Fruit fly (Drosophila melanogaster) whole organism, adult: ENCODE data around the gene Ptpa.

ENCODE experiments used
- CG12768 ChIP-seq: fragments of 200-800 bp; sonication (Bioruptor generic); optimal IDR thresholded peaks from 2 replicates; lab custom pipeline; 2017; ENCODE audit warnings: missing biosample characterization, missing genetic modification characterization, mild to moderate bottlenecking, moderate library complexity, missing genetic modification reagents
- CG14711 ChIP-seq: fragments of 200-800 bp; sonication (Bioruptor generic); optimal IDR thresholded peaks from 2 replicates; lab custom pipeline; 2018; ENCODE audit warnings: missing biosample characterization, mild to moderate bottlenecking, missing genetic modification characterization, moderate library complexity
- CG1620 ChIP-seq: fragments of 200-800 bp; sonication (Bioruptor generic); optimal IDR thresholded peaks from 2 replicates; lab custom pipeline; 2016; ENCODE audit warnings: missing biosample characterization, missing genetic modification characterization
- CG33017 ChIP-seq: fragments of 200-800 bp; sonication (Bioruptor generic); optimal IDR thresholded peaks from 2 replicates; lab custom pipeline; 2018; ENCODE audit warnings: missing biosample characterization, mild to moderate bottlenecking, missing genetic modification characterization, moderate library complexity
- CG5204 ChIP-seq: fragments of 200-800 bp; sonication (Bioruptor generic); optimal IDR thresholded peaks from 2 replicates; lab custom pipeline; 2016; ENCODE audit warnings: missing biosample characterization, missing genetic modification characterization
- Clk ChIP-seq: fragments of 200-800 bp; sonication (Bioruptor generic); optimal IDR thresholded peaks from 2 replicates; lab custom pipeline; 2017; ENCODE audit warnings: missing biosample characterization, missing genetic modification characterization
- Hr96 ChIP-seq: fragments of 200-800 bp; sonication (Bioruptor generic); optimal IDR thresholded peaks from 2 replicates; lab custom pipeline; 2016; ENCODE audit warnings: missing biosample characterization, missing genetic modification characterization
- bab1 ChIP-seq: fragments of 200-800 bp; sonication (Bioruptor generic); optimal IDR thresholded peaks from 3 replicates; lab custom pipeline; 2019; ENCODE audit warnings: missing biosample characterization, mild to moderate bottlenecking, missing genetic modification characterization, moderate library complexity
- cic ChIP-seq: fragments of 200-800 bp; sonication (Bioruptor generic); optimal IDR thresholded peaks from 2 replicates; lab custom pipeline; 2017; ENCODE audit warnings: missing biosample characterization, mild to moderate bottlenecking, missing genetic modification characterization, moderate library complexity
- cnc ChIP-seq, 2 experiments: fragments of >200 bp; optimal IDR thresholded peaks; 2 replicates each; lab custom pipeline; 2017
- kay ChIP-seq: fragments of 200-800 bp; sonication (Bioruptor generic); peaks from one replicate; lab custom pipeline; 2016; ENCODE audit warnings: missing biosample characterization, missing genetic modification characterization, borderline replicate concordance
- ovo ChIP-seq: fragments of 200-800 bp; sonication (Bioruptor generic); optimal IDR thresholded peaks from 2 replicates; lab custom pipeline; 2016; ENCODE audit warnings: missing biosample characterization, missing genetic modification characterization
- pad ChIP-seq: fragments of 200-800 bp; sonication (Bioruptor generic); optimal IDR thresholded peaks from 3 replicates; lab custom pipeline; 2017; ENCODE audit warnings: missing biosample characterization, missing genetic modification characterization, mild to moderate bottlenecking, moderate library complexity, missing genetic modification reagents
- toe ChIP-seq: fragments of 200-800 bp; sonication (Bioruptor generic); optimal IDR thresholded peaks from 2 replicates; lab custom pipeline; 2016; ENCODE audit warnings: missing biosample characterization, missing genetic modification characterization

dm6 chr2L:3361821-3362220, 15.0 kb upstream of the Ptpa start:
- peak; percentile 77 for TF ChIP-seq kay (GFP tag; lab: Kevin White, UChicago)
- no peak for TF ChIP-seq ovo (GFP tag; lab: Kevin White, UChicago)
- TF ChIP-seq CG1620, result no peak
- no peak for TF ChIP-seq bab1
- no peak for TF ChIP-seq pad (GFP tag; lab: Kevin White, UChicago)
- TF ChIP-seq toe (GFP tag; lab: Kevin White, UChicago), result no peak
- no peak for TF ChIP-seq Clk (GFP tag; lab: Kevin White, UChicago)
- TF ChIP-seq CG33017 (tag; lab: Kevin White, UChicago), result no peak
- TF ChIP-seq CG5204 (GFP tag; lab: Kevin White, UChicago), result no peak
- TF ChIP-seq CG14711 (tag; lab: Kevin White, UChicago), result no peak
- TF ChIP-seq CG12768 (GFP tag; lab: Kevin White, UChicago), result no peak
- no peak for TF ChIP-seq Hr96 (GFP tag; lab: Kevin White, UChicago)
- TF ChIP-seq cic (GFP tag; lab: Kevin White, UChicago), result no peak
- TF ChIP-seq cnc (optimal IDR thresholded peaks at IDR 0.05; lab: Kevin White, UChicago), result no peak
